Worm (Caenorhabditis elegans) whole organism, early embryonic: Measurements from ENCODE around the gene frpr-5.

Source experiments
- B0310.2 ChIP-seq: sonication (generic microtip); optimal IDR thresholded peaks from 2 replicates; lab custom pipeline; 2016; ENCODE audit warnings: mild to moderate bottlenecking, missing genetic modification characterization, missing compliant biosample characterization
- F13C5.2 ChIP-seq: sonication (generic microtip); optimal IDR thresholded peaks from 2 replicates; lab custom pipeline; 2017; ENCODE audit warnings: mild to moderate bottlenecking, missing genetic modification characterization, inconsistent platforms, missing compliant biosample characterization
- aly-1 ChIP-seq: sonication (generic microtip); optimal IDR thresholded peaks from 2 replicates; lab custom pipeline; 2016; ENCODE audit warnings: missing genetic modification characterization, missing compliant biosample characterization
- ama-1 ChIP-seq: fragments of 150-350 bp; optimal IDR thresholded peaks from 2 replicates; lab custom pipeline; 2014
- ceh-13 ChIP-seq: fragments of 200-800 bp; sonication (Bioruptor generic); optimal IDR thresholded peaks from 2 replicates; lab custom pipeline; 2018; ENCODE audit warnings: mild to moderate bottlenecking, missing genetic modification characterization, missing compliant biosample characterization
- ceh-36 ChIP-seq: sonication (generic microtip); optimal IDR thresholded peaks from 2 replicates; lab custom pipeline; 2016; ENCODE audit warnings: missing genetic modification characterization, inconsistent platforms, missing compliant biosample characterization
- ets-7 ChIP-seq: sonication (generic microtip); optimal IDR thresholded peaks from 2 replicates; lab custom pipeline; 2016; ENCODE audit warnings: missing genotype, missing genetic modification characterization, missing compliant biosample characterization
- flt-1 ChIP-seq: fragments of 200-800 bp; sonication (Bioruptor generic); IDR thresholded peaks from 2 replicates; pipeline ENCODE4 v1.3.6; 2022; ENCODE audit warnings: missing genetic modification characterization, missing compliant biosample characterization
- hmbx-1 ChIP-seq: sonication (generic microtip); optimal IDR thresholded peaks from 2 replicates; lab custom pipeline; 2016; ENCODE audit warnings: mild to moderate bottlenecking, missing genetic modification characterization, missing compliant biosample characterization
- hmg-4 ChIP-seq: fragments of 200-800 bp; sonication (Bioruptor generic); optimal IDR thresholded peaks from 2 replicates; lab custom pipeline; 2018; ENCODE audit warnings: mild to moderate bottlenecking, missing genetic modification characterization, missing compliant biosample characterization
- hnd-1 ChIP-seq: sonication (generic microtip); optimal IDR thresholded peaks from 2 replicates; lab custom pipeline; 2016; ENCODE audit warnings: missing genetic modification characterization, missing compliant biosample characterization
- pes-1 ChIP-seq: fragments of 200-800 bp; sonication (Bioruptor generic); IDR thresholded peaks from 2 replicates; pipeline ENCODE4 v1.3.6; 2022; ENCODE audit warnings: missing genetic modification reagents, missing genetic modification characterization, missing compliant biosample characterization
- scrt-1 ChIP-seq: fragments of 200-800 bp; sonication (Bioruptor generic); IDR thresholded peaks from 2 replicates; pipeline ENCODE4 v1.3.6; 2022; ENCODE audit warnings: missing genetic modification characterization, missing compliant biosample characterization
- sea-1 ChIP-seq: fragments of 200-800 bp; sonication (Bioruptor generic); conservative IDR thresholded peaks from 2 replicates; pipeline ENCODE4 v1.3.6; 2022; ENCODE audit warnings: missing genetic modification characterization, missing compliant biosample characterization
- tbx-11 ChIP-seq: fragments of 200-800 bp; sonication (Bioruptor generic); IDR thresholded peaks from 2 replicates; pipeline ENCODE4 v1.3.6; 2022; ENCODE audit warnings: missing genetic modification characterization, missing compliant biosample characterization
- tbx-37 ChIP-seq: fragments of 200-800 bp; sonication (Bioruptor generic); conservative IDR thresholded peaks from 2 replicates; pipeline ENCODE4 v1.3.6; 2022; ENCODE audit warnings: missing genetic modification reagents, missing genetic modification characterization, missing compliant biosample characterization
- tra-4 ChIP-seq: sonication (generic microtip); optimal IDR thresholded peaks from 2 replicates; lab custom pipeline; 2017; ENCODE audit warnings: missing genetic modification characterization, missing compliant biosample characterization

The frpr-5 gene

DNA sequence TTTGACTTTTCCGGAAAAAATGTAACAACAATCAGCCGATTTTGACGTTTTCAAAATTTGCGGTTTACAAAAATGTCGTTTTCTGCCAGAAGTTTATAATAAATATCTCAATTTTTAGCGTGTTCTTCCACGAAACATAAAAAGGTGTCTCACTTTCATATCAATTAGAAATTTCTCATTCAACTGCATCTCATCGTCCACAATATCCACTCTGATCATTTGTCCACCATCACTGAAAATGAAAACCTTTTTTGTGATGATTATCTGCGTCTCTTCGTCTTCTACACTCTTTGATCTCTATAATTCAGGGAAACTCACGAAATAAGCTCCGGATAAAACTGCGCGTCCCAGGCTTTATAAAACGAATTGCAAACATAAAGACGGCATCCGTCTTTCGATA is 23.4 kb downstream of the frpr-5 start:
- TF ChIP-seq flt-1 (GFP tag; lab: Robert Waterston, UW) (no peak), sea-1 (no peak), ceh-36 (tag; lab: Kevin White, UChicago) (no peak)

DNA sequence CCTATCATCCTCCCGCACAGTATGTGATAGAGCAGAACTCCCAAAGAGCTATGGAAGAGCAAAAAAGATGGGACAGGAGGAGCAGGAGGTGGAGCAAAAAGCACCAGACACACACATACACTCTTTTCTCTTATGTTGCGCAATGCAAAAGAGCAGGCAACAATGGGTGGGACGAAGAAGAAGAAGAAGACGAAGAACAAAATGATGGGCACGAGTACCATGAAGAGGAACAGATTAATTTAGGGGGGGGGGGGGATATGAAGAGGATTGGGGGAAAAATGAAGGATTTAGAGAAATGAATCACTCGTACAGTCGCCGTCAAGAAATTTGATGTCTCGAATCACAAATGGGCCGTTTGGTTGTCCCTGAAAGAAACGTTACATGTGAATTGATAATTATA is 24.3 kb downstream of the frpr-5 start, which contains the start of gene avr-15:
TSS of gene avr-15 (minus strand) at position 101 of the 400 bp plus-strand sequence.
- no peak for TF ChIP-seq sea-1
- TF ChIP-seq pes-1 (GFP tag; lab: Robert Waterston, UW) = no peak
- no peak for TF ChIP-seq F13C5.2
- no peak for TF ChIP-seq tra-4 (tag; lab: Kevin White, UChicago)
- no peak for TF ChIP-seq hnd-1 (tag; lab: Kevin White, UChicago)

- TF ChIP-seq tbx-11 (GFP tag; lab: Robert Waterston, UW) = no peak
- TF ChIP-seq hnd-1 (tag; lab: Kevin White, UChicago) = no peak
- no peak for TF ChIP-seq hmg-4 (GFP tag; lab: Kevin White, UChicago)
- TF ChIP-seq ets-7 (tag; lab: Kevin White, UChicago) = no peak
- TF ChIP-seq aly-1 (tag; lab: Kevin White, UChicago) = no peak
- no peak for TF ChIP-seq scrt-1 (GFP tag; lab: Robert Waterston, UW)
- no peak for TF ChIP-seq F13C5.2
- no peak for TF ChIP-seq tbx-37 (GFP tag; lab: Robert Waterston, UW)
- TF ChIP-seq ceh-13 (GFP tag; lab: Kevin White, UChicago) = no peak
- no peak for TF ChIP-seq ama-1 (lab: Kevin White, UChicago)
- no peak for TF ChIP-seq flt-1 (GFP tag; lab: Robert Waterston, UW)
- TF ChIP-seq ceh-36 (tag; lab: Kevin White, UChicago) = no peak
- no peak for TF ChIP-seq B0310.2 (tag; lab: Kevin White, UChicago)
- no peak for TF ChIP-seq pes-1 (GFP tag; lab: Robert Waterston, UW)
- TF ChIP-seq tra-4 (tag; lab: Kevin White, UChicago) = no peak
- no peak for TF ChIP-seq hmbx-1 (tag; lab: Kevin White, UChicago)
- no peak for TF ChIP-seq sea-1
These were observed 29.6 kb downstream of the frpr-5 start, which contains the start of gene R11G10.4 for ce11 chrV:13506321-13506720. TSS of gene R11G10.4 (plus strand) at chrV:13506621.

- no peak for TF ChIP-seq ama-1 (lab: Kevin White, UChicago)
- TF ChIP-seq hmbx-1 (tag; lab: Kevin White, UChicago) = no peak
- TF ChIP-seq aly-1 (tag; lab: Kevin White, UChicago) = no peak
- no peak for TF ChIP-seq tra-4 (tag; lab: Kevin White, UChicago)
- no peak for TF ChIP-seq tbx-11 (GFP tag; lab: Robert Waterston, UW)
- TF ChIP-seq ceh-36 (tag; lab: Kevin White, UChicago) = no peak
- no peak for TF ChIP-seq pes-1 (GFP tag; lab: Robert Waterston, UW)
- TF ChIP-seq sea-1 = no peak
- TF ChIP-seq ets-7 (tag; lab: Kevin White, UChicago) = no peak
- TF ChIP-seq hmg-4 (GFP tag; lab: Kevin White, UChicago) = no peak
- no peak for TF ChIP-seq tbx-37 (GFP tag; lab: Robert Waterston, UW)
These were observed 36.7 kb downstream of the frpr-5 start for ce11 chrV:13499227-13499626.

ce11 chrV:13497322-13497847 is 38.5 kb downstream of the frpr-5 start, which contains the start of the genes eea-1 and gut-2:
TSS of gene eea-1 (minus strand) at chrV:13497372.
TSS of gene gut-2 (plus strand) at chrV:13497690.
- TF ChIP-seq aly-1 (tag; lab: Kevin White, UChicago) (no peak), hnd-1 (tag; lab: Kevin White, UChicago) (no peak), F13C5.2 (peak; percentile 66)

- TF ChIP-seq tbx-11 (GFP tag; lab: Robert Waterston, UW) = no peak
- TF ChIP-seq ama-1 (lab: Kevin White, UChicago) = no peak
- no peak for TF ChIP-seq hmbx-1 (tag; lab: Kevin White, UChicago)
These were observed 46.1 kb downstream of the frpr-5 start, which contains the start of gene T10G3.3 for ce11 chrV:13489830-13490229. TSS of gene T10G3.3 (minus strand) at chrV:13490199.

DNA sequence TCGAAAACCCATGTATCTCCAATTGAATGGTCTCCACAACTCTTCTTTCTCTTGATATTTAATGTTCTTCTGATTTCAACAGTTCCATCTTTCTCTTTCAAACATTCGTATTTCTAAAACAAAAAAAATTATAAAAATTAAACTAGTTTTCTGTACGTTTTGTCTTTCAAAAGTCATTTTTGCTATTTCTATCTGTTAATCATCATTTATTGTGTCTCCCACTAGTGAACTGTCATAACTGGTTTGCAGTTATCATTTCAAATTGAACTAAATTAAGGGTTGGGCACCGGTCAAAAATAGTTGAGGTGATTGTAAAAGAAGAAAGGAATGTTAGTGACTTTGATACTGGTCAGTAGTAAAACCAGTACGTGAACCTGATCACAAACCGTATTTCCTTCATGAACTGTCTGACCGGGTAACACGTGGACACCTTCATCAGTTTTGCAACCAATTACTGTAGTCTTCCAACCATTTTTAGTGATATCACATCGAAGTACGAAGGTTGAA is 47.6 kb downstream of the frpr-5 start:
- TF ChIP-seq ets-7 (tag; lab: Kevin White, UChicago) (no peak), tra-4 (tag; lab: Kevin White, UChicago) (no peak), hnd-1 (tag; lab: Kevin White, UChicago) (no peak), tbx-37 (GFP tag; lab: Robert Waterston, UW) (no peak), hmg-4 (GFP tag; lab: Kevin White, UChicago) (no peak), F13C5.2 (no peak), tbx-11 (GFP tag; lab: Robert Waterston, UW) (no peak), ceh-13 (GFP tag; lab: Kevin White, UChicago) (no peak), aly-1 (tag; lab: Kevin White, UChicago) (no peak), scrt-1 (GFP tag; lab: Robert Waterston, UW) (no peak), flt-1 (GFP tag; lab: Robert Waterston, UW) (no peak), ceh-36 (tag; lab: Kevin White, UChicago) (no peak), B0310.2 (tag; lab: Kevin White, UChicago) (no peak)

- TF ChIP-seq tbx-37 (GFP tag; lab: Robert Waterston, UW) = no peak
These were observed 50.2 kb downstream of the frpr-5 start for ce11 chrV:13485732-13486131.
